Fruit fly (Drosophila melanogaster) whole organism, wandering third instar larva: ENCODE measurements around the gene CG3909.
A peak's percentile ranks its signal among the peaks of the same experiment; 100 is the strongest.

Experiments
- fru ChIP-seq: fragments of 200-800 bp; sonication (Bioruptor generic); optimal IDR thresholded peaks from 3 replicates; lab custom pipeline; 2016; ENCODE audit warnings: missing biosample characterization, mild to moderate bottlenecking, missing genetic modification characterization
- pan ChIP-seq: fragments of >200 bp; optimal IDR thresholded peaks from 2 replicates; lab custom pipeline; 2017

dm6 chr3R:10082549-10083075, 39.5 kb downstream of the CG3909 start:
- TF ChIP-seq pan (lab: Kevin White, UChicago) (no peak), fru (GFP tag; lab: Kevin White, UChicago) (peak; percentile 99)
